Fruit fly (Drosophila melanogaster) whole organism, prepupa: Measurements from ENCODE around the gene AdipoR.

Experiments
- CG1621 ChIP-seq: fragments of 200-800 bp; sonication (Bioruptor generic); optimal IDR thresholded peaks from 3 replicates; lab custom pipeline; 2018; ENCODE audit warnings: missing biosample characterization, mild to moderate bottlenecking, missing genetic modification characterization
- CG6792 ChIP-seq: fragments of 200-800 bp; sonication (Bioruptor generic); optimal IDR thresholded peaks from 3 replicates; lab custom pipeline; 2016; ENCODE audit warnings: missing biosample characterization, missing genetic modification characterization
- CG6854 ChIP-seq: fragments of 200-800 bp; sonication (Bioruptor generic); optimal IDR thresholded peaks from 2 replicates; lab custom pipeline; 2017; ENCODE audit warnings: missing biosample characterization, mild to moderate bottlenecking, missing genetic modification characterization
- Ets21C ChIP-seq: fragments of 200-800 bp; sonication (Bioruptor generic); optimal IDR thresholded peaks from 3 replicates; lab custom pipeline; 2016; ENCODE audit warnings: missing biosample characterization, missing genetic modification characterization
- Hr39 ChIP-seq: fragments of 200-800 bp; sonication (Bioruptor generic); optimal IDR thresholded peaks from 2 replicates; lab custom pipeline; 2016; ENCODE audit warnings: missing biosample characterization, missing genetic modification characterization
- Met ChIP-seq: fragments of 200-800 bp; sonication (Bioruptor generic); optimal IDR thresholded peaks from 3 replicates; lab custom pipeline; 2016; ENCODE audit warnings: missing biosample characterization, missing genetic modification characterization
- Sox102F ChIP-seq: fragments of 200-800 bp; sonication (Bioruptor generic); optimal IDR thresholded peaks from 2 replicates; lab custom pipeline; 2016; ENCODE audit warnings: missing biosample characterization, mild to moderate bottlenecking, missing genetic modification characterization
- dsx ChIP-seq: fragments of 200-800 bp; optimal IDR thresholded peaks from 3 replicates; lab custom pipeline; 2019; ENCODE audit warnings: missing biosample characterization, mild to moderate bottlenecking, missing genetic modification characterization, moderate library complexity; ENCODE audit not compliant: poor library complexity, severe bottlenecking
- fd59A ChIP-seq: fragments of 200-800 bp; sonication (Bioruptor generic); optimal IDR thresholded peaks from 2 replicates; lab custom pipeline; 2017; ENCODE audit warnings: missing biosample characterization, mild to moderate bottlenecking, missing genetic modification characterization, missing genetic modification reagents
- fkh ChIP-seq: fragments of 200-800 bp; sonication (Bioruptor generic); optimal IDR thresholded peaks from 3 replicates; lab custom pipeline; 2017; ENCODE audit warnings: missing biosample characterization, mild to moderate bottlenecking, missing genetic modification characterization, moderate library complexity
- spab ChIP-seq: fragments of 200-800 bp; sonication (Bioruptor generic); optimal IDR thresholded peaks from 2 replicates; lab custom pipeline; 2017; ENCODE audit warnings: missing biosample characterization, mild to moderate bottlenecking, missing genetic modification characterization, missing genetic modification reagents
- ss ChIP-seq, 2 experiments: fragments of 200-800 bp; sonication (Bioruptor generic); optimal IDR thresholded peaks; 2 replicates in 1 of 2; 3 replicates in 1 of 2; lab custom pipeline; 2017 to 2018; ENCODE audit warnings: mild to moderate bottlenecking in 2 of 2, missing biosample characterization in 2 of 2, missing genetic modification characterization in 2 of 2, moderate library complexity in 1 of 2

- TF ChIP-seq CG6854 (GFP tag; lab: Kevin White, UChicago) (peak; percentile 4), dsx (GFP tag; lab: Kevin White, UChicago) (no peak), fkh (GFP tag; lab: Kevin White, UChicago) (peak; percentile 97), CG1621 (tag; lab: Kevin White, UChicago) (no peak), Met (GFP tag; lab: Kevin White, UChicago) (peak; percentile 14), Hr39 (GFP tag; lab: Kevin White, UChicago) (no peak), Sox102F (GFP tag; lab: Kevin White, UChicago) (no peak), Ets21C (GFP tag; lab: Kevin White, UChicago) (no peak), fd59A (GFP tag; lab: Kevin White, UChicago) (no peak), ss (GFP tag; optimal IDR thresholded peaks at IDR 0.05; lab: Kevin White, UChicago) (peak in 1 of 2 experiments; percentile 26), spab (GFP tag; lab: Kevin White, UChicago) (no peak), CG6792 (GFP tag; lab: Kevin White, UChicago) (peak; percentile 0)
Measured at dm6 chr3R:22530305-22530704, 17.3 kb downstream of the AdipoR start, which contains the start of gene CG33099.
